Fruit fly (Drosophila melanogaster) whole organism, adult: ENCODE data around the gene CG8492.

ENCODE experiments used
- CG12768 ChIP-seq: fragments of 200-800 bp; sonication (Bioruptor generic); optimal IDR thresholded peaks from 2 replicates; lab custom pipeline; 2017; ENCODE audit warnings: missing biosample characterization, missing genetic modification characterization, mild to moderate bottlenecking, moderate library complexity, missing genetic modification reagents
- CG14711 ChIP-seq: fragments of 200-800 bp; sonication (Bioruptor generic); optimal IDR thresholded peaks from 2 replicates; lab custom pipeline; 2018; ENCODE audit warnings: missing biosample characterization, mild to moderate bottlenecking, missing genetic modification characterization, moderate library complexity

- TF ChIP-seq CG12768 (no peak), CG14711 (tag; lab: Kevin White, UChicago) (no peak)
Measured at dm6 chr3L:7743741-7744140, 11.8 kb upstream of the CG8492 start.
